Worm (Caenorhabditis elegans): Measurements from ENCODE around the gene fipr-21.

The fipr-21 gene

DNA sequence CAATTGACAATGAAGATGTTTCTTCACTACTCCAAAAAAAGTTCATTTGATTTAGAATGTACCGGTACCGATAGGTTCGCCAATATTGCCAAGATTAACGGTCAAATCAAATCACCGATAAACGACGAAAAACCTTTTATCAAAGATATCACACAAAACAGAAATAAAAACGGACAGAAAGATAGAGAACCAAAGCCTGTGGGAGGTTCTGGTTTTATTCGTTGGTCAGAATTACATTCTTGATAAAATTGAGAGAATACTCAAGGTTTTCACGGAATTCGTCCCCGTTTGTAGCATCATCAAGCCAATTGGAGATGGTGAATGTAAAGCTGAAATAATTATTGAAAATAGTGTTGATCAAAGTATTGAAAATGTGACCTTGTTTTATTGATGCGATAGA is 2.6 kb downstream of the fipr-21 start:
- peak; percentile 17 for TF ChIP-seq nhr-20 (tag; optimal IDR thresholded peaks at IDR 0.05)
- TF ChIP-seq xbp-1 (tag; optimal IDR thresholded peaks at IDR 0.05) = no peak
- no peak for TF ChIP-seq efl-1 (optimal IDR thresholded peaks at IDR 0.05)
- peak in 1 of 2 experiments; percentile 27 for TF ChIP-seq efl-1 (GFP tag; optimal IDR thresholded peaks at IDR 0.05 in 1 of 2)
- no peak for TF ChIP-seq C16A3.4 (tag; optimal IDR thresholded peaks at IDR 0.05)
- TF ChIP-seq nhr-85 (tag) = peak; percentile 68
- peak in 2 of 6 experiments; percentile 12 to 27 for TF ChIP-seq elt-3 (tag; optimal IDR thresholded peaks at IDR 0.05)
- peak; percentile 36 for TF ChIP-seq lin-14 (GFP tag; optimal IDR thresholded peaks at IDR 0.05)
- TF ChIP-seq nhr-71 (tag; optimal IDR thresholded peaks at IDR 0.05) = peak; percentile 18
- TF ChIP-seq blmp-1 (tag; optimal IDR thresholded peaks at IDR 0.05) = peak; percentile 23

DNA sequence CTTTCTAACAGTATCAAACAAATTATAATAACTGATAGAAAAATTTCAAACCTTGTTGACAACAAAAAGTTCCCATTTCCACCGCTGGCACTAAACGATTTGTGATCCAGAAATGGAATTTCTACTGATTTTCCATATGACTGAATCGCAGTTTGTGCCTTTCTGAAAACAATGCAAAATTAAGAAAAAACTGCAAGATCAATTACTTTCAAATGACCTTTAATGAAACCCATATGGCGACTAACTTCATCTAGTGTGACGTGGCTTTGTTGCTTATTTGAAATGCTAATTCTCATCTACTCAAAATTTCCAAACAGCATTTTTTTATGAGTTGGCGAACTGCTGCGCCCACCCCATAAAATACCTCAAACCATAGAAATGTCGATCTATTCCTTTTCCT is 3.2 kb downstream of the fipr-21 start, which contains the start of gene F41E7.7:
F41E7.7 (plus strand) TSS at position 301 of the 400 bp plus-strand sequence.
- no peak for TF ChIP-seq efl-1 (optimal IDR thresholded peaks at IDR 0.05)
- TF ChIP-seq efl-1 (GFP tag; optimal IDR thresholded peaks at IDR 0.05 in 1 of 2) = peak in 1 of 2 experiments; percentile 11
- no peak for TF ChIP-seq nhr-85 (tag)
- no peak for TF ChIP-seq pax-3 (tag; optimal IDR thresholded peaks at IDR 0.05)

DNA sequence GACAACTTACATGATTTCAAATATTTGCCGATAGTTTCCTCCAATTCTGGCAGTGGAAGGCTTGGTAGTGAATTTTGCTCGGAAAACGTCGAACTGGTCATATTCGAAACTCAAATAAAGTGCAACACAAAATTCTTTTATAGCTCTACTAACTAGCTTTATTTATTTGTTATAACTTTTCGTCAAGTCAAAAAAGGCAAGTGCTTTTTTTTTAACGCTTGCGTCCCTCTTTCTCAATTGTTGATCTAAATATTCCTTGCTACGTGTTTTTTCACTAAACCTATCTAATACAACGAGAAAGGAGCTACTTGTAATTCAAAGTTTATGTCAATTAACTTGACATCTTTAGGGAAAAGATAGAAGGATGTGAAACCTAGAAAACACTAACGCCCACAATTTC is 6.0 kb downstream of the fipr-21 start, which contains the start of gene F41E7.6:
F41E7.6 (minus strand) TSS at position 101 of the 400 bp plus-strand sequence.
- TF ChIP-seq nhr-237 (tag; optimal IDR thresholded peaks at IDR 0.05) (no peak), ets-5 (GFP tag; IDR thresholded peaks at IDR 0.05) (no peak), unc-62 (GFP tag; optimal IDR thresholded peaks at IDR 0.05) (no peak), sup-37 (GFP tag; optimal IDR thresholded peaks at IDR 0.05) (no peak), rnt-1 (tag; optimal IDR thresholded peaks at IDR 0.05) (no peak), nhr-85 (tag) (no peak), sox-4 (tag; optimal IDR thresholded peaks at IDR 0.05) (no peak), fkh-10 (GFP tag; optimal IDR thresholded peaks at IDR 0.05) (no peak), tbx-2 (tag; optimal IDR thresholded peaks at IDR 0.05) (no peak), egl-13 (tag; optimal IDR thresholded peaks at IDR 0.05) (no peak), xbp-1 (tag; optimal IDR thresholded peaks at IDR 0.05) (no peak), aha-1 (tag; optimal IDR thresholded peaks at IDR 0.05) (no peak), lin-13 (GFP tag; optimal IDR thresholded peaks at IDR 0.05) (no peak), mab-9 (GFP tag; IDR thresholded peaks at IDR 0.05) (no peak)

DNA sequence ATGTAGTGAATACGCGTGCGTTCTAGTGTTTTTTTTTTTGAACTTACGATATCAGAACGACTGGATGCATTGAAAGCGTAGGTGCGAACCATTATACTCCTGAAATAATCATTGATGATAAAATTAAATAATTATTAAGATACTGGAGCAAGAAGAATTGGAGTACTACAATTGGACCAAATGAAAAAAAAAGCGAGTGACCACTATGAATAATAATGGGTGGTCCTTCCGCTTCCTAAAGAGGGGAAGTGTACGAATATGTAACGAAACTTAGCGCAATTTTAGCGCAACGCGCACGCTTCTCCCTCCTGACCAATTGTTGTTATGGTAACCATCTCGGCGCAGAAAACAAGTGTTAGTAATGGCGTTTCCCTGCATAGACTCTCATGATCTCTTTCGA is 11.6 kb downstream of the fipr-21 start, which contains the start of gene F41E7.9:
F41E7.9 (minus strand) TSS at position 101 of the 400 bp plus-strand sequence.
- TF ChIP-seq ceh-90 (tag; optimal IDR thresholded peaks at IDR 0.05) = no peak
- no peak for TF ChIP-seq efl-1 (optimal IDR thresholded peaks at IDR 0.05)
- TF ChIP-seq efl-1 (GFP tag; optimal IDR thresholded peaks at IDR 0.05 in 1 of 2) = no peak
- no peak for TF ChIP-seq dpl-1 (GFP tag; optimal IDR thresholded peaks at IDR 0.05)
- no peak for TF ChIP-seq zip-4 (GFP tag; optimal IDR thresholded peaks at IDR 0.05)
- no peak for TF ChIP-seq elt-3 (tag; optimal IDR thresholded peaks at IDR 0.05)
- TF ChIP-seq fkh-8 (tag; optimal IDR thresholded peaks at IDR 0.05) = peak; percentile 49
- no peak for TF ChIP-seq fos-1 (tag; optimal IDR thresholded peaks at IDR 0.05)

DNA sequence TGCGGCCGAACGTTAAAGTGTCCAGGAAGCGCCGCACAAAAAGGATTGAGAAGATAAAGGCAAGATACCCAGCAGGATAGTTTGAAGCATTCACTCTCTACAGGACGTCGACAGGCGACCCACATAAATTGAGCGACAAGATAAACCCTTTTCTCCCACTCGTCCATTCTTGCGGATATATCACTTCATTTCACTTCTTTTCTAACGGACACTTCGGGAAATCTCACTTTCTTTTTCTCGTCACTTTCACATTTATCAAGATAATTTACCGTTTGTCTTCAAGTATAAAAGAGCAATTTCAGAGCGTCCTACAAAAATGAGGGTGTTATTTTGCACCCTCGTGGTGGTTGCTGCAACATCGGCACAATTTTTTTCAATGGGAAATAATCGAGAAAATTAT is 13.2 kb downstream of the fipr-21 start, which contains the start of gene R07E3.6:
R07E3.6 (plus strand) TSS at position 158 of the 400 bp plus-strand sequence.
- TF ChIP-seq blmp-1 (tag; optimal IDR thresholded peaks at IDR 0.05) = peak; percentile 100
- TF ChIP-seq lin-14 (GFP tag; optimal IDR thresholded peaks at IDR 0.05) = no peak

DNA sequence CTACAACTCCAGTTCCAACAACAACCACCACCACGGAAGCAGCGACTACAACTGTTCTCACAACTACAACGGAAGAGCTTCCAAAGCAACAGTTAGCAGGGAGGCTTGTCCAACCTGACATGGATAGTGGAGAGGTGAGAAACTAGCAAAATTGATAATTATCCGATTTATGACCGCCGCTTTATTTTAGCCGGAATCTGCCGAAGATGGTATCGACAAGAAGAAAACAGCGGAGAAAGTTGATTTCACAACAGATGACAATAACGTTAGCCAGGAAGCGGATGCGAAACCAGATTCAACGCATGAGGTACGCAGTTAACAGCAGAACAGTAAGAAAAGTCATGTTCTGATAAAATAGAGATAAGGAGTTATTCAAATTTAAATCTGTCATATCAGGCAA is 14.1 kb downstream of the fipr-21 start:
- TF ChIP-seq sox-4 (tag; optimal IDR thresholded peaks at IDR 0.05) = no peak
- TF ChIP-seq aha-1 (tag; optimal IDR thresholded peaks at IDR 0.05) = no peak
- TF ChIP-seq ceh-8 (GFP tag; optimal IDR thresholded peaks at IDR 0.05) = no peak
- no peak for TF ChIP-seq egl-27 (tag; optimal IDR thresholded peaks at IDR 0.05)
- TF ChIP-seq blmp-1 (tag; optimal IDR thresholded peaks at IDR 0.05) = peak; percentile 76
- no peak for TF ChIP-seq unc-98 (GFP tag; IDR thresholded peaks at IDR 0.05)
- TF ChIP-seq lin-35 (GFP tag; optimal IDR thresholded peaks at IDR 0.05) = no peak
